Worm (Caenorhabditis elegans): Measurements from ENCODE around the gene C02B8.6.

The C02B8.6 gene

DNA sequence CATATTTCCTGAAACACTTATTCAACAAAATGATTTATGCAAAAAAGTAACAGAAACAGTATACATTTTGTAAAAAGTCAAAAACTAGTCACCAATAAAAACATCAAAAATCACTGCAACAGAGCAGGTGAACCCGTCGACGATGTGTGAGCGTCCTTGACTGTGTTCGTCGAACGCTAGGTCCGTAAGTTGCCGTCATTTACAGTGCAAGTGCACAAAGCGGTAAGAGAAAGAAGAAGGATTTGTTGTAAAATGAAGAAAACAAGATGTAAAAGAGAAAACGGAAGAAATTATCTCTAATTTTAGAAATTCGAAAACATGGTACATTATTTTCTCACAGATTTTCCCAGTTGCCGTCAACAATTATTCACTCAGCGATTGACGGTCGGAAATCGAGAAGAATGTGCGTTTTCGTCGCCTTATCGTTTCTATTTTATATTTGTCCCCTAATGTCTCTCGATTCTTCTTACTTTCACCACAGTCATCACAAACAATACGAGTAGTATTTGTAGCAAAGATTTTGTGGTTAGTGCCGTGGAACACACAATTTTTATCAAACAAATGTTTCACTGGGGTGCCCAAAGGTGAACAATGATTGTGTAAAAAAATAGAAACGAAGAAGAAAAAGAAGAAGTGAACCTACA lies 46.7 kb downstream of the C02B8.6 start (continued):
- TF ChIP-seq ceh-88 (GFP tag; IDR thresholded peaks at IDR 0.05) = no peak
- TF ChIP-seq sup-37 (GFP tag; optimal IDR thresholded peaks at IDR 0.05) = no peak
- no peak for TF ChIP-seq hlh-17 (GFP tag; optimal IDR thresholded peaks at IDR 0.05; ENCODE audit: borderline replicate concordance)
- TF ChIP-seq nhr-11 (tag; optimal IDR thresholded peaks at IDR 0.05) = no peak
- no peak for TF ChIP-seq egl-27 (tag; optimal IDR thresholded peaks at IDR 0.05)
- TF ChIP-seq pqm-1 (tag; optimal IDR thresholded peaks at IDR 0.05) = no peak
- TF ChIP-seq nhr-85 (tag) = no peak
- peak; percentile 16 for TF ChIP-seq elt-2 (tag; optimal IDR thresholded peaks at IDR 0.05)
- TF ChIP-seq ztf-4 (tag; optimal IDR thresholded peaks at IDR 0.05) = no peak

- peak; percentile 15 for TF ChIP-seq nhr-85 (tag)
- TF ChIP-seq elt-2 (tag; optimal IDR thresholded peaks at IDR 0.05) = no peak
Measured at ce11 chrX:8088474-8088873, 47.7 kb downstream of the C02B8.6 start, which contains the start of gene vem-1. vem-1 (minus strand) TSS chrX:8088574.

ce11 chrX:8086725-8087641 lies 49.1 kb downstream of the C02B8.6 start:
- TF ChIP-seq unc-98 (GFP tag; IDR thresholded peaks at IDR 0.05) (no peak), fos-1 (tag; optimal IDR thresholded peaks at IDR 0.05) (no peak), nhr-28 (tag; optimal IDR thresholded peaks at IDR 0.05) (no peak), ceh-63 (GFP tag; optimal IDR thresholded peaks at IDR 0.05) (no peak), nhr-85 (tag) (peak; percentile 53), nhr-71 (tag; optimal IDR thresholded peaks at IDR 0.05) (peak; percentile 12), snu-23 (GFP tag; optimal IDR thresholded peaks at IDR 0.05) (no peak)

DNA sequence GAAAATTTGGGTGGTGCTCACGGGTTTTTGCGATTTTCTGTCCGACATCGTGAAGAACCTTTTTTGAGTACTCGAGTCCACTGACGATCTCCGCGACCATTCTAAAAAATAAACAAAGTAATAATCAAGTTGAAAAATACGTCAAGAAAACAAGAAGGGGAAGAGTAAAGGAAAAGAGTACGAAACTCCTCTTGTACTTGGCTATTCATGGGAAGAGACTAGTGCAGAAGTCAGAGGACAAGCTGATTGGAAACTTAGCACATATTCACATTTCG lies 49.7 kb downstream of the C02B8.6 start, which contains the start of gene dao-3:
Gene dao-3, minus strand, starts transcription at position 101 of the 275 bp plus-strand sequence.
- TF ChIP-seq nhr-11 (tag; optimal IDR thresholded peaks at IDR 0.05) = no peak

DNA sequence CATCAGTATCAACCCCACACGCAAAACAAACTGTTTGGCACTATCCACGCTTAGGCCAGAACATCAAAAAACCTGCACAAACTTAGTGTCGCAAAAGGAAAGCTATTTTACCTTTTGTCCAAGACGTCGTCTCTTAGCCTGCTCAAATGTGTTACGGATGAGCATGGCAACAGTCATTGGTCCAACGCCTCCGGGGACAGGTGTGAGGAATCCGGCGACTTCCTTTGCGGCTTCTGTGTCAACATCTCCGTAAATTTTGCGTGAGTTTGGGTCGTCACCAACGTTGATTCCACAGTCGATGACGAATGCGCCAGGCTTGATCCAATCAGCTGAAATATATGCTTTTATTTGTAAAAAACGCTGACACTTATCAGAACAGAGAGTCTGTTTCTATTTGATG lies 51.5 kb downstream of the C02B8.6 start:
- TF ChIP-seq snu-23 (GFP tag; optimal IDR thresholded peaks at IDR 0.05) (no peak), grh-1 (GFP tag; IDR thresholded peaks at IDR 0.05) (0 out of 2 replicates have a peak, but pooled peaks have one; percentile 8), tlp-1 (tag; optimal IDR thresholded peaks at IDR 0.05) (no peak)

DNA sequence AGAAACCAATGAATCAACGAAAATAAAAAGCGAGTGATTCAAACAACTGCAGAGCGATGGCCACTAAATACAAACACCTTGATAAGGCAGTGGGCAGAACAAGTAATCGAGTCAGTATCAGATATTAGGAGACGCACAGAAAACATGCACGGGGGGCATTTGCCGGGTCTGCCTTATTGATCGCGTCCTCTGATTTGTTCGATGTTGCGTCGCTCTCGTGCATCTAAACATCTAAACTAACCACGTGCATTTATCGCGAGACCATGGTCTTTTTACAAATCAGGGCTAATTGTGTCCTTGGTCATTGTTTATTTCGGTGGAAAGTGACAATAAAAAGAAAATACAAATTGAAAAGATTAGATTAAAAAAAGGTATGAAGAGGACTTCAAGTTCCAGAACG lies 52.2 kb downstream of the C02B8.6 start, which contains the start of gene K07E3.4:
Gene K07E3.4, minus strand, starts transcription at position 100 of the 400 bp plus-strand sequence.
- TF ChIP-seq grh-1 (GFP tag; IDR thresholded peaks at IDR 0.05) (peak; percentile 57), hlh-4 (tag; optimal IDR thresholded peaks at IDR 0.05) (no peak), nhr-85 (tag) (peak; percentile 98), fkh-4 (tag; optimal IDR thresholded peaks at IDR 0.05; ENCODE audit: borderline replicate concordance) (no peak), ztf-4 (tag; optimal IDR thresholded peaks at IDR 0.05) (peak; percentile 39), mef-2 (tag; optimal IDR thresholded peaks at IDR 0.05) (no peak), nhr-84 (tag; optimal IDR thresholded peaks at IDR 0.05) (no peak), fkh-8 (tag; optimal IDR thresholded peaks at IDR 0.05) (peak; percentile 12), elt-2 (tag; optimal IDR thresholded peaks at IDR 0.05) (peak; percentile 78), nhr-90 (tag; optimal IDR thresholded peaks at IDR 0.05; ENCODE audit: poor library complexity) (peak; percentile 88), lsy-2 (tag; optimal IDR thresholded peaks at IDR 0.05) (peak; percentile 29 to 40), zag-1 (tag; optimal IDR thresholded peaks at IDR 0.05) (no peak), lin-39 (tag; optimal IDR thresholded peaks at IDR 0.05) (no peak), tlp-1 (tag; optimal IDR thresholded peaks at IDR 0.05) (no peak), snpc-4 (tag; optimal IDR thresholded peaks at IDR 0.05) (no peak), blmp-1 (tag; optimal IDR thresholded peaks at IDR 0.05) (peak; percentile 87), efl-3 (GFP tag; optimal IDR thresholded peaks at IDR 0.05) (no peak), lin-14 (GFP tag; optimal IDR thresholded peaks at IDR 0.05) (peak; percentile 90), ztf-11 (tag; optimal IDR thresholded peaks at IDR 0.05) (no peak), tbx-2 (tag; optimal IDR thresholded peaks at IDR 0.05) (peak; percentile 57), ces-1 (GFP tag; optimal IDR thresholded peaks at IDR 0.05) (no peak), sup-37 (GFP tag; optimal IDR thresholded peaks at IDR 0.05) (no peak), ceh-8 (GFP tag; optimal IDR thresholded peaks at IDR 0.05) (no peak), nhr-71 (tag; optimal IDR thresholded peaks at IDR 0.05) (peak; percentile 86), fkh-10 (GFP tag; optimal IDR thresholded peaks at IDR 0.05) (no peak), nhr-47 (tag; optimal IDR thresholded peaks at IDR 0.05) (peak; percentile 58), skn-1 (tag; optimal IDR thresholded peaks at IDR 0.05) (no peak), swsn-7 (tag; optimal IDR thresholded peaks at IDR 0.05) (peak; percentile 38), unc-62 (GFP tag; optimal IDR thresholded peaks at IDR 0.05) (no peak)
